Fruit fly (Drosophila melanogaster) whole organism, embryonic: ENCODE results near the gene Muc91C.

Experiments
- Atf6 ChIP-seq: fragments of 200-800 bp; sonication (Bioruptor generic); IDR thresholded peaks from 2 replicates; pipeline ENCODE4 v1.3.6; 2022; ENCODE audit warnings: missing biosample characterization, missing genetic modification characterization
- Bdp1 ChIP-seq: fragments of 200-800 bp; sonication (Bioruptor generic); optimal IDR thresholded peaks from 3 replicates; lab custom pipeline; 2016; ENCODE audit warnings: missing biosample characterization, missing genetic modification characterization
- CG10274 ChIP-seq: fragments of 200-800 bp; sonication (Bioruptor generic); optimal IDR thresholded peaks from 3 replicates; lab custom pipeline; 2017; ENCODE audit warnings: missing biosample characterization, mild to moderate bottlenecking, missing genetic modification characterization
- CG12299 ChIP-seq: fragments of 200-800 bp; sonication (Bioruptor generic); optimal IDR thresholded peaks from 2 replicates; lab custom pipeline; 2018; ENCODE audit warnings: missing biosample characterization, mild to moderate bottlenecking, missing genetic modification characterization
- CG13775 ChIP-seq: fragments of 200-800 bp; sonication (Bioruptor generic); optimal IDR thresholded peaks from 3 replicates; lab custom pipeline; 2017; ENCODE audit warnings: missing biosample characterization, mild to moderate bottlenecking, missing genetic modification characterization
- CG14050 ChIP-seq: fragments of 200-800 bp; sonication (Bioruptor generic); IDR thresholded peaks from 3 replicates; pipeline ENCODE4 v1.3.6; 2022; ENCODE audit warnings: missing biosample characterization, missing genetic modification characterization
- CG15479 ChIP-seq: fragments of 200-800 bp; sonication (Bioruptor generic); optimal IDR thresholded peaks from 3 replicates; lab custom pipeline; 2019; ENCODE audit warnings: missing biosample characterization, mild to moderate bottlenecking, missing genetic modification characterization, moderate library complexity
- CG30403 ChIP-seq: fragments of 200-800 bp; sonication (Bioruptor generic); optimal IDR thresholded peaks from 3 replicates; lab custom pipeline; 2016; ENCODE audit warnings: missing biosample characterization, missing genetic modification characterization
- CG30431 ChIP-seq: fragments of 200-800 bp; sonication (Bioruptor generic); optimal IDR thresholded peaks from 2 replicates; lab custom pipeline; 2017; ENCODE audit warnings: missing biosample characterization, missing genetic modification characterization
- CG3726 ChIP-seq: fragments of 200-800 bp; sonication (Bioruptor generic); IDR thresholded peaks from 3 replicates; pipeline ENCODE4, ENCODE4 v1.3.6; 2022; ENCODE audit warnings: missing biosample characterization, missing genetic modification characterization
- CG3847 ChIP-seq: fragments of 200-800 bp; sonication (Bioruptor generic); IDR thresholded peaks from 2 replicates; pipeline ENCODE4 v1.3.6; 2022; ENCODE audit warnings: missing biosample characterization, missing genetic modification characterization
- CG6175 ChIP-seq: fragments of 200-800 bp; sonication (Bioruptor generic); IDR thresholded peaks from 3 replicates; pipeline ENCODE4 v1.3.6; 2022; ENCODE audit warnings: missing biosample characterization, missing genetic modification characterization
- CG6689 ChIP-seq: fragments of 200-800 bp; sonication (Bioruptor generic); IDR thresholded peaks from 2 replicates; pipeline ENCODE4 v1.3.6; 2022; ENCODE audit warnings: missing biosample characterization, missing genetic modification characterization
- CG7372 ChIP-seq: fragments of 200-800 bp; sonication (Bioruptor generic); IDR thresholded peaks from 2 replicates; pipeline ENCODE4 v1.3.6; 2022; ENCODE audit warnings: missing biosample characterization, missing genetic modification characterization
- CG8359 ChIP-seq: fragments of 200-800 bp; sonication (Bioruptor generic); optimal IDR thresholded peaks from 2 replicates; lab custom pipeline; 2017; ENCODE audit warnings: missing biosample characterization, mild to moderate bottlenecking, missing genetic modification characterization, borderline replicate concordance
- Chrac-16 ChIP-seq: fragments of 200-800 bp; sonication (Bioruptor generic); optimal IDR thresholded peaks from 3 replicates; lab custom pipeline; 2016; ENCODE audit warnings: missing biosample characterization, missing genetic modification characterization
- Doc2 ChIP-seq: fragments of 200-800 bp; sonication (Bioruptor generic); IDR thresholded peaks from 2 replicates; pipeline ENCODE4 v1.3.6; 2022; ENCODE audit warnings: missing biosample characterization, missing genetic modification characterization
- Dp ChIP-seq: fragments of 200-800 bp; sonication (Bioruptor generic); optimal IDR thresholded peaks from 2 replicates; lab custom pipeline; 2018; ENCODE audit warnings: missing biosample characterization, mild to moderate bottlenecking, missing genetic modification characterization, moderate library complexity
- E2f2 ChIP-seq: fragments of 200-800 bp; sonication (Bioruptor generic); IDR thresholded peaks from 2 replicates; pipeline ENCODE4 v1.3.6; 2022; ENCODE audit warnings: missing biosample characterization, missing genetic modification characterization
- Elba2 ChIP-seq: fragments of 200-800 bp; sonication (Bioruptor generic); optimal IDR thresholded peaks from 3 replicates; lab custom pipeline; 2016; ENCODE audit warnings: missing biosample characterization, missing genetic modification characterization
- Ets65A ChIP-seq: fragments of 200-800 bp; sonication (Bioruptor generic); peaks from one replicate; lab custom pipeline; 2016; ENCODE audit warnings: missing biosample characterization, missing genetic modification characterization
- Fer3 ChIP-seq: fragments of 200-800 bp; sonication (Bioruptor generic); optimal IDR thresholded peaks from 2 replicates; lab custom pipeline; 2018; ENCODE audit warnings: missing biosample characterization, mild to moderate bottlenecking, missing genetic modification characterization, moderate library complexity
- HmgZ ChIP-seq: fragments of 200-800 bp; sonication (Bioruptor generic); optimal IDR thresholded peaks from 2 replicates; lab custom pipeline; 2018; ENCODE audit warnings: missing biosample characterization, mild to moderate bottlenecking, missing genetic modification characterization
- Hr51 ChIP-seq, 2 experiments: fragments of 200-800 bp; sonication (Bioruptor generic); optimal IDR thresholded peaks; 2 replicates in 1 of 2; 3 replicates in 1 of 2; lab custom pipeline; 2016 to 2018; ENCODE audit warnings: missing biosample characterization in 2 of 2, missing genetic modification characterization in 2 of 2, mild to moderate bottlenecking in 1 of 2, moderate library complexity in 1 of 2
- Lhr ChIP-seq: fragments of 200-800 bp; sonication (Bioruptor generic); optimal IDR thresholded peaks from 3 replicates; lab custom pipeline; 2017; ENCODE audit warnings: mild to moderate bottlenecking, missing biosample characterization, missing genetic modification reagents, missing genetic modification characterization
- MBD-R2 ChIP-seq: fragments of 200-800 bp; sonication (Bioruptor generic); IDR thresholded peaks from 2 replicates; pipeline ENCODE4 v1.3.6; 2022; ENCODE audit warnings: missing biosample characterization, missing genetic modification characterization
- PHDP ChIP-seq: fragments of 200-800 bp; sonication (Bioruptor generic); optimal IDR thresholded peaks from 3 replicates; lab custom pipeline; 2018; ENCODE audit warnings: missing biosample characterization, mild to moderate bottlenecking, missing genetic modification characterization, moderate library complexity
- Six4 ChIP-seq: fragments of 200-800 bp; sonication (Bioruptor generic); optimal IDR thresholded peaks from 2 replicates; lab custom pipeline; 2016; ENCODE audit warnings: missing biosample characterization, missing genetic modification characterization
- Spps ChIP-seq: fragments of 200-800 bp; sonication (Bioruptor generic); optimal IDR thresholded peaks from 2 replicates; lab custom pipeline; 2018; ENCODE audit warnings: missing biosample characterization, mild to moderate bottlenecking, missing genetic modification characterization
- Tbp ChIP-seq: fragments of >200 bp; optimal IDR thresholded peaks from 2 replicates; lab custom pipeline; 2018; ENCODE audit warnings: missing biosample characterization, missing genetic modification characterization
- ato ChIP-seq: fragments of 200-800 bp; sonication (Bioruptor generic); IDR thresholded peaks from 2 replicates; pipeline ENCODE4 v1.3.6; 2022; ENCODE audit warnings: missing biosample characterization, missing genetic modification characterization; ENCODE audit not compliant: partially characterized antibody
- chn ChIP-seq: fragments of 200-800 bp; sonication (Bioruptor generic); optimal IDR thresholded peaks from 2 replicates; lab custom pipeline; 2016; ENCODE audit warnings: missing biosample characterization, missing genetic modification characterization
- ci ChIP-seq: fragments of 200-800 bp; sonication (Bioruptor generic); IDR thresholded peaks from 3 replicates; pipeline ENCODE4 v1.3.6; 2022; ENCODE audit warnings: missing biosample characterization, missing genetic modification characterization
- cwo ChIP-seq: fragments of 200-800 bp; sonication (Bioruptor generic); optimal IDR thresholded peaks from 3 replicates; lab custom pipeline; 2017; ENCODE audit warnings: missing biosample characterization, missing genetic modification characterization, mild to moderate bottlenecking, moderate library complexity, missing genetic modification reagents
- exex ChIP-seq: fragments of 200-800 bp; sonication (Bioruptor generic); optimal IDR thresholded peaks from 4 replicates; lab custom pipeline; 2018; ENCODE audit warnings: missing biosample characterization, mild to moderate bottlenecking, missing genetic modification characterization, moderate library complexity
- eyg ChIP-seq: fragments of 200-800 bp; sonication (Bioruptor generic); optimal IDR thresholded peaks from 3 replicates; lab custom pipeline; 2016; ENCODE audit warnings: missing biosample characterization, missing genetic modification characterization
- her ChIP-seq: fragments of 200-800 bp; sonication (Bioruptor generic); optimal IDR thresholded peaks from 2 replicates; lab custom pipeline; 2016; ENCODE audit warnings: missing biosample characterization, missing genetic modification characterization
- jumu ChIP-seq: fragments of 200-800 bp; sonication (Bioruptor generic); optimal IDR thresholded peaks from 3 replicates; lab custom pipeline; 2016; ENCODE audit warnings: missing biosample characterization, missing genetic modification characterization
- lilli ChIP-seq: fragments of 200-800 bp; sonication (Bioruptor generic); optimal IDR thresholded peaks from 3 replicates; lab custom pipeline; 2016; ENCODE audit warnings: missing biosample characterization, missing genetic modification characterization
- odd ChIP-seq: fragments of 200-800 bp; sonication (Bioruptor generic); optimal IDR thresholded peaks from 2 replicates; lab custom pipeline; 2017; ENCODE audit warnings: missing biosample characterization, mild to moderate bottlenecking, missing genetic modification characterization
- otp ChIP-seq: fragments of 200-800 bp; sonication (Bioruptor generic); IDR thresholded peaks from 3 replicates; pipeline ENCODE4, ENCODE4 v1.3.6; 2022; ENCODE audit warnings: missing biosample characterization, missing genetic modification characterization
- pfk ChIP-seq: fragments of 200-800 bp; sonication (Bioruptor generic); optimal IDR thresholded peaks from 2 replicates; lab custom pipeline; 2018; ENCODE audit warnings: missing biosample characterization, mild to moderate bottlenecking, missing genetic modification characterization, moderate library complexity
- phol ChIP-seq: fragments of 200-800 bp; sonication (Bioruptor generic); optimal IDR thresholded peaks from 3 replicates; lab custom pipeline; 2018; ENCODE audit warnings: missing biosample characterization, mild to moderate bottlenecking, missing genetic modification characterization, moderate library complexity
- prd ChIP-seq, 3 experiments: fragments of >200 bp in 2 of 3; fragments of 200-800 bp in 1 of 3; sonication (Bioruptor generic) in 1 of 3; optimal IDR thresholded peaks in 2 of 3; IDR thresholded peaks in 1 of 3; 2 replicates in 2 of 3; 3 replicates in 1 of 3; pipeline versions ENCODE4 v1.3.6 to Lab custom; 2017 to 2022; ENCODE audit warnings: missing biosample characterization in 1 of 3, missing genetic modification characterization in 1 of 3
- sob ChIP-seq: fragments of 200-800 bp; sonication (Bioruptor generic); IDR thresholded peaks from 2 replicates; pipeline ENCODE4 v1.3.6; 2022; ENCODE audit warnings: missing biosample characterization, missing genetic modification characterization
- tap ChIP-seq: fragments of 200-800 bp; optimal IDR thresholded peaks from 3 replicates; lab custom pipeline; 2019; ENCODE audit warnings: missing biosample characterization, mild to moderate bottlenecking, missing genetic modification characterization, moderate library complexity
- tgo ChIP-seq: fragments of 200-800 bp; sonication (Bioruptor generic); IDR thresholded peaks from 3 replicates; pipeline ENCODE4 v1.3.6; 2022; ENCODE audit warnings: missing biosample characterization, missing genetic modification characterization
- tio ChIP-seq: fragments of 200-800 bp; sonication (Bioruptor generic); optimal IDR thresholded peaks from 2 replicates; lab custom pipeline; 2017; ENCODE audit warnings: missing biosample characterization, missing genetic modification characterization, inconsistent platforms
- tna ChIP-seq: fragments of 200-800 bp; sonication (Bioruptor generic); IDR thresholded peaks from 2 replicates; pipeline ENCODE4 v1.3.6; 2022; ENCODE audit warnings: missing biosample characterization, missing genetic modification characterization; ENCODE audit not compliant: partially characterized antibody

Muc91C gene

dm6 chr3R:18658945-18659642, 33.4 kb downstream of the Muc91C start, which contains the start of the genes CG31224 and CstF64 (continued):
- TF ChIP-seq CG30431 (GFP tag; lab: Kevin White, UChicago) = peak; percentile 56
- TF ChIP-seq E2f2 = peak; percentile 71; the same call in 1 of the 2 replicates
- TF ChIP-seq Chrac-16 (GFP tag; lab: Kevin White, UChicago) = peak; percentile 86
- peak; percentile 94 for TF ChIP-seq CG30403 (GFP tag; lab: Kevin White, UChicago)
- TF ChIP-seq CG3847 (GFP tag; lab: Robert Waterston, UW) = peak; percentile 92
- TF ChIP-seq PHDP (tag; lab: Kevin White, UChicago) = peak; percentile 78
- TF ChIP-seq Dp (GFP tag; lab: Kevin White, UChicago) = peak; percentile 23
- TF ChIP-seq CG7372 (GFP tag; lab: Robert Waterston, UW) = peak; percentile 73
- TF ChIP-seq tap = no peak
- TF ChIP-seq sob (GFP tag; lab: Robert Waterston, UW) = peak; percentile 85
- peak; percentile 99 for TF ChIP-seq Ets65A (GFP tag; lab: Kevin White, UChicago)
- TF ChIP-seq CG8359 (GFP tag; lab: Kevin White, UChicago) = no peak
- TF ChIP-seq tgo (GFP tag; lab: Robert Waterston, UW) = peak; percentile 84
- TF ChIP-seq CG10274 (GFP tag; lab: Kevin White, UChicago) = peak; percentile 49
- peak in 1 of 2 experiments; percentile 89 for TF ChIP-seq Hr51 (GFP tag; optimal IDR thresholded peaks at IDR 0.05; lab: Kevin White, UChicago)
- TF ChIP-seq her = peak; percentile 71
- TF ChIP-seq CG15479 (GFP tag; lab: Kevin White, UChicago) = no peak
- peak; percentile 84 for TF ChIP-seq CG6689 (GFP tag; lab: Robert Waterston, UW)
- peak; percentile 92 for TF ChIP-seq lilli
- TF ChIP-seq phol (tag; lab: Kevin White, UChicago) = peak; percentile 85
- TF ChIP-seq otp (GFP tag; lab: Robert Waterston, UW) = peak; percentile 70; the same call in 2 of the 3 replicates
- TF ChIP-seq Spps (tag; lab: Kevin White, UChicago) = peak; percentile 73
- peak; percentile 50 for TF ChIP-seq exex
- peak; percentile 67 for TF ChIP-seq Elba2 (GFP tag; lab: Kevin White, UChicago)
- peak; percentile 73 for TF ChIP-seq Atf6
- TF ChIP-seq CG3726 (GFP tag; lab: Robert Waterston, UW) = peak; percentile 64; the same call in 2 of the 3 replicates
- TF ChIP-seq CG14050 (GFP tag; lab: Robert Waterston, UW) = peak; percentile 70
- peak; percentile 54 for TF ChIP-seq CG12299 (tag; lab: Kevin White, UChicago)
- peak; percentile 89 for TF ChIP-seq jumu (GFP tag; lab: Kevin White, UChicago)
- TF ChIP-seq MBD-R2 (GFP tag; lab: Robert Waterston, UW) = peak; percentile 77
- peak; percentile 55 for TF ChIP-seq cwo (GFP tag; lab: Kevin White, UChicago)
- TF ChIP-seq Fer3 (tag; lab: Kevin White, UChicago) = peak; percentile 75
- no peak for TF ChIP-seq odd (GFP tag; lab: Kevin White, UChicago)
- no peak for TF ChIP-seq pfk (GFP tag; lab: Kevin White, UChicago)
- TF ChIP-seq ato (GFP tag; lab: Robert Waterston, UW) = no peak
- peak; percentile 79 for TF ChIP-seq HmgZ
- peak; percentile 81 for TF ChIP-seq Bdp1 (GFP tag; lab: Kevin White, UChicago)
- TF ChIP-seq eyg (GFP tag; lab: Kevin White, UChicago) = peak; percentile 76
- peak; percentile 18; the same call in 1 of the 2 replicates for TF ChIP-seq Doc2 (GFP tag; lab: Robert Waterston, UW)
- no peak for TF ChIP-seq prd (optimal IDR thresholded peaks at IDR 0.05; lab: Kevin White, UChicago)
- peak; percentile 89 for TF ChIP-seq prd (GFP tag; IDR thresholded peaks at IDR 0.05; lab: Robert Waterston, UW)
- TF ChIP-seq Tbp (GFP tag; lab: Kevin White, UChicago) = no peak
- TF ChIP-seq Six4 (GFP tag; lab: Kevin White, UChicago) = peak; percentile 68
- peak; percentile 85 for TF ChIP-seq ci (GFP tag; lab: Robert Waterston, UW)
- 0 out of 2 replicates have a peak, but pooled peaks have one; percentile 33 for TF ChIP-seq tna (GFP tag; lab: Robert Waterston, UW)
- TF ChIP-seq CG13775 (GFP tag; lab: Kevin White, UChicago) = peak; percentile 91
- peak; percentile 63; the same call in 1 of the 3 replicates for TF ChIP-seq CG6175 (GFP tag; lab: Robert Waterston, UW)
- peak; percentile 91 for TF ChIP-seq chn (GFP tag; lab: Kevin White, UChicago)
- TF ChIP-seq tio (GFP tag; lab: Kevin White, UChicago) = no peak
- no peak for TF ChIP-seq Lhr
